Worm (Caenorhabditis elegans) whole organism, midembryonic: ENCODE results near the gene srsx-13.

Experiments
- T22C8.4 ChIP-seq: fragments of 200-800 bp; sonication (Bioruptor generic); IDR thresholded peaks from 2 replicates; pipeline ENCODE4 v1.3.6; 2022; ENCODE audit warnings: missing genetic modification characterization, missing compliant biosample characterization
- flt-1 ChIP-seq: fragments of 200-800 bp; sonication (Bioruptor generic); IDR thresholded peaks from 2 replicates; pipeline ENCODE4 v1.3.6; 2022; ENCODE audit warnings: missing genetic modification characterization, missing compliant biosample characterization
- ref-1 ChIP-seq: fragments of 200-800 bp; sonication (Bioruptor generic); conservative IDR thresholded peaks from 2 replicates; pipeline ENCODE4 v1.3.6; 2022; ENCODE audit warnings: missing genetic modification reagents, missing genetic modification characterization, missing compliant biosample characterization
- ztf-23 ChIP-seq: fragments of 200-800 bp; sonication (Bioruptor generic); IDR thresholded peaks from 2 replicates; pipeline ENCODE4 v1.3.6; 2022; ENCODE audit warnings: missing genetic modification reagents, missing genetic modification characterization, missing compliant biosample characterization

ce11 chrV:5016728-5017127, 33.7 kb upstream of the srsx-13 start:
- TF ChIP-seq flt-1 (no peak), T22C8.4 (GFP tag; lab: Robert Waterston, UW) (no peak), ztf-23 (GFP tag; lab: Robert Waterston, UW) (no peak), ref-1 (GFP tag; lab: Robert Waterston, UW) (no peak)
